Worm (Caenorhabditis elegans): ENCODE results near the gene C37C3.2.
A peak's percentile ranks its signal among the peaks of the same experiment; 100 is the strongest.

Gene C37C3.2

ce11 chrV:7899761-7900160 is 44.0 kb downstream of the C37C3.2 start, which contains the start of gene F40A3.7:
F40A3.7 (minus strand) TSS chrV:7899861.
- TF ChIP-seq ceh-82 (tag; optimal IDR thresholded peaks at IDR 0.05): no peak
- TF ChIP-seq fkh-2 (tag; optimal IDR thresholded peaks at IDR 0.05): no peak
- TF ChIP-seq aly-2 (tag; optimal IDR thresholded peaks at IDR 0.05): no peak
- TF ChIP-seq elt-2 (tag; optimal IDR thresholded peaks at IDR 0.05): no peak
- TF ChIP-seq nhr-25 (tag; optimal IDR thresholded peaks at IDR 0.05): no peak
- TF ChIP-seq nhr-11 (tag; optimal IDR thresholded peaks at IDR 0.05): no peak
- TF ChIP-seq nhr-28 (tag; optimal IDR thresholded peaks at IDR 0.05): no peak
- TF ChIP-seq skn-1 (tag; optimal IDR thresholded peaks at IDR 0.05): no peak
- TF ChIP-seq daf-12 (tag; optimal IDR thresholded peaks at IDR 0.05): no peak
- no peak for TF ChIP-seq ZK546.5 (tag; optimal IDR thresholded peaks at IDR 0.05)
- TF ChIP-seq nhr-237 (tag; optimal IDR thresholded peaks at IDR 0.05): no peak
- TF ChIP-seq mdl-1 (tag; optimal IDR thresholded peaks at IDR 0.05): no peak
- TF ChIP-seq nhr-23 (tag; optimal IDR thresholded peaks at IDR 0.05): no peak

- TF ChIP-seq aly-2 (tag; optimal IDR thresholded peaks at IDR 0.05) (no peak), nhr-28 (tag; optimal IDR thresholded peaks at IDR 0.05) (no peak), daf-12 (tag; optimal IDR thresholded peaks at IDR 0.05) (no peak), unc-39 (tag; optimal IDR thresholded peaks at IDR 0.05) (no peak), zag-1 (tag; optimal IDR thresholded peaks at IDR 0.05) (no peak), lin-15B (tag; optimal IDR thresholded peaks at IDR 0.05) (no peak), ceh-16 (tag; optimal IDR thresholded peaks at IDR 0.05) (no peak), ceh-82 (tag; optimal IDR thresholded peaks at IDR 0.05) (no peak), sea-2 (GFP tag; optimal IDR thresholded peaks at IDR 0.05) (no peak), ceh-28 (tag; optimal IDR thresholded peaks at IDR 0.05) (no peak), R02D3.7 (tag; optimal IDR thresholded peaks at IDR 0.05) (no peak), nhr-76 (tag; optimal IDR thresholded peaks at IDR 0.05) (no peak), mdl-1 (tag; optimal IDR thresholded peaks at IDR 0.05) (no peak)
Measured at ce11 chrV:7901222-7901621, 45.5 kb downstream of the C37C3.2 start.

DNA sequence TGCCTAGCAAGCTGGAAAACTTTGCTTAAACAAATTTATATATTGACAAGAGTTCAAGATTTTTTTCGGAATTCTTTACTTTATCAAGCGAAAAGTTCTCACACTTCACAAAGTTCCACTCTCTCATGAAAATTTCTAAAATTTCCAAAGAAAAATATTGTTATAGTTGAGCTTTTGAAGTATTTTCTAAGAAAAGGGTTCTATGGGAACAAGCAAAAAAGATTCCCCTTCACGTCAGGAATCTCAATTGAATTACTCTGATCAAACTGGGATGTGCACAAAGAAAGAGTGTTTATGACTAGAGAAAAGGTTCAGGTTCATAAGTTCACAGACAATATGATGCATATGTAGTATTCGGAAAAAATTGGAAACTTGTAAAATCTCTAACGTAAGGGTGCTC is 48.6 kb downstream of the C37C3.2 start:
- TF ChIP-seq nhr-23 (tag; optimal IDR thresholded peaks at IDR 0.05): no peak
- peak; percentile 19 for TF ChIP-seq fkh-10 (GFP tag; optimal IDR thresholded peaks at IDR 0.05)

Data from whole organism, L3 larva.